Worm (Caenorhabditis elegans): ENCODE data around the gene F57G4.11.
"Not testable (repeated sequence)": the region's sequence is repeated elsewhere in the genome, so short reads cannot be mapped to it uniquely, and the experiment has no call there.

- not testable (repeated sequence) for TF ChIP-seq skn-1 (tag; optimal IDR thresholded peaks at IDR 0.05); ZK546.5 (tag; optimal IDR thresholded peaks at IDR 0.05); egl-27 (tag; optimal IDR thresholded peaks at IDR 0.05); ceh-82 (tag; optimal IDR thresholded peaks at IDR 0.05); fos-1 (tag; optimal IDR thresholded peaks at IDR 0.05); nhr-237 (tag; optimal IDR thresholded peaks at IDR 0.05); zag-1 (tag; optimal IDR thresholded peaks at IDR 0.05); ztf-1 (GFP tag; conservative IDR thresholded peaks at IDR 0.05); snpc-4 (tag; optimal IDR thresholded peaks at IDR 0.05); ztf-11 (tag; optimal IDR thresholded peaks at IDR 0.05); mab-5 (tag; optimal IDR thresholded peaks at IDR 0.05)
Measured at ce11 chrV:17606050-17606449, 19.0 kb upstream of the F57G4.11 start, which contains the start of gene Y6G8.16.

All from whole organism, L2 larva.